Worm (Caenorhabditis elegans): ENCODE results near the gene C17H12.5.
A peak's percentile ranks its signal among the peaks of the same experiment; 100 is the strongest.

The C17H12.5 gene

DNA sequence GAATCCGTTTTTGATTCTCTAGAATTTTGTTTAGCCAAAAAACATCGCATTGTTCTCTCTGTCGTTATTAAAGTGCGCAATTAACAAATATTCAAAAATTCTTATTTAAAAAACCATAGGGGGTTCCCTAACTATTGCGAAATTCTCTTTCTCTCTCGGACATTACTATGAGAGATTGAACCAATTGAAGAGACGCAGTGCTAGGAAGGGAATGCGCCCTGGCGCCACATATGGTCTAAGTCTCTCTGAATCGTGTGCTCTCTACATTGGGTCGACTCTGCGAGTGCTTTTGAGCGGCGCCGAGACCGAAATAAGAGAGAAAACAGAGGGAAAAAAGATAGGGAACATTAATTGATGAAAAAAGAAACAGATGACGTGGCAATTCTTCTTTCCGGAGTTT, 31.6 kb downstream of the C17H12.5 start (continued):
- TF ChIP-seq nhr-77 (tag; optimal IDR thresholded peaks at IDR 0.05), result no peak
- TF ChIP-seq php-3 (GFP tag; IDR thresholded peaks at IDR 0.05), result no peak
- no peak for TF ChIP-seq Y105C5A.15 (GFP tag; IDR thresholded peaks at IDR 0.05)
- no peak for TF ChIP-seq zfp-3 (GFP tag; conservative IDR thresholded peaks at IDR 0.05)
- no peak for TF ChIP-seq spr-1 (tag; optimal IDR thresholded peaks at IDR 0.05)
- peak; percentile 12 for TF ChIP-seq ztf-7 (tag; optimal IDR thresholded peaks at IDR 0.05)
- no peak for TF ChIP-seq nhr-41 (GFP tag; IDR thresholded peaks at IDR 0.05)
- peak; percentile 49 for TF ChIP-seq dpl-1 (GFP tag; optimal IDR thresholded peaks at IDR 0.05)

DNA sequence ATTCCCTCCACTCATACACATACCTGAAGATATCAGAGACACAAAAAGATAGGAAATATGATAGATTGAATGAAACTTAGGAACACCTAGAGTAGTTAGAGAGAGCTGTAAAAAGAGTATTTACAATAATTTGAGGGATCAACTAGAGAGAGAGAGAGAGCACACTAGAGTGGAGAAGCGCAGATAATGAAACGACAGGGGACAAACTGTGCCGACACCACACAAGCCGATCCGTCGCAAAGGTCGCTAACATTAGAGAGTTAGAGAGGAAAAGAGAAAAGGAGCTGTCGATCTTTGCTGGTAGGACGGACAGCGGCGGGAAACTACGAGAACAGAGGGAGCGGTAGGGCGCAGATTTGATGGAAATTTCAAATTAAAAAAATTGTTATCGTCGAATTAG, 32.3 kb downstream of the C17H12.5 start, which contains the start of gene dyci-1:
Gene dyci-1, minus strand, starts transcription at position 122 of the 400 bp plus-strand sequence.
- no peak for TF ChIP-seq lin-39 (tag; optimal IDR thresholded peaks at IDR 0.05)
- TF ChIP-seq mxl-2 (GFP tag; conservative IDR thresholded peaks at IDR 0.05), result no peak
- TF ChIP-seq unc-39 (tag; optimal IDR thresholded peaks at IDR 0.05), result no peak
- no peak for TF ChIP-seq aly-2 (tag; optimal IDR thresholded peaks at IDR 0.05)
- TF ChIP-seq nhr-237 (tag; optimal IDR thresholded peaks at IDR 0.05), result no peak
- TF ChIP-seq F37D6.2 (tag; optimal IDR thresholded peaks at IDR 0.05), result no peak
- no peak for TF ChIP-seq T20F7.1 (GFP tag; optimal IDR thresholded peaks at IDR 0.05)
- no peak for TF ChIP-seq arid-1 (GFP tag; conservative IDR thresholded peaks at IDR 0.05)
- no peak for TF ChIP-seq nhr-42 (GFP tag; IDR thresholded peaks at IDR 0.05)
- TF ChIP-seq ceh-44 (GFP tag; IDR thresholded peaks at IDR 0.05), result no peak
- no peak for TF ChIP-seq snpc-1.2 (GFP tag; IDR thresholded peaks at IDR 0.05)
- no peak for TF ChIP-seq unc-130 (GFP tag; optimal IDR thresholded peaks at IDR 0.05)
- TF ChIP-seq snpc-4 (tag; optimal IDR thresholded peaks at IDR 0.05), result no peak
- TF ChIP-seq nhr-28 (tag; optimal IDR thresholded peaks at IDR 0.05), result peak; percentile 50
- TF ChIP-seq hlh-11 (tag; optimal IDR thresholded peaks at IDR 0.05), result peak; percentile 59
- TF ChIP-seq ama-1 (optimal IDR thresholded peaks at IDR 0.05), result no peak
- no peak for TF ChIP-seq lim-7 (GFP tag; IDR thresholded peaks at IDR 0.05)
- peak; percentile 51 for TF ChIP-seq nhr-6 (tag; optimal IDR thresholded peaks at IDR 0.05)
- TF ChIP-seq php-3 (GFP tag; IDR thresholded peaks at IDR 0.05), result no peak
- TF ChIP-seq F26F4.8 (GFP tag; conservative IDR thresholded peaks at IDR 0.05), result no peak
- no peak for TF ChIP-seq Y105C5A.15 (GFP tag; IDR thresholded peaks at IDR 0.05)
- no peak for TF ChIP-seq ceh-28 (tag; optimal IDR thresholded peaks at IDR 0.05)
- peak; percentile 61 for TF ChIP-seq dve-1 (tag; optimal IDR thresholded peaks at IDR 0.05; ENCODE audit: insufficient read depth)
- no peak for TF ChIP-seq ceh-82 (tag; optimal IDR thresholded peaks at IDR 0.05)
- no peak for TF ChIP-seq jun-1 (tag; optimal IDR thresholded peaks at IDR 0.05)
- TF ChIP-seq madf-9 (GFP tag; conservative IDR thresholded peaks at IDR 0.05), result no peak
- TF ChIP-seq set-16 (GFP tag; IDR thresholded peaks at IDR 0.05), result no peak
- no peak for TF ChIP-seq ztf-7 (tag; optimal IDR thresholded peaks at IDR 0.05)
- TF ChIP-seq dpl-1 (GFP tag; optimal IDR thresholded peaks at IDR 0.05), result no peak
- no peak for TF ChIP-seq zfp-2 (tag; optimal IDR thresholded peaks at IDR 0.05)
- TF ChIP-seq fos-1 (tag; optimal IDR thresholded peaks at IDR 0.05), result no peak
- no peak for TF ChIP-seq tra-1 (GFP tag; IDR thresholded peaks at IDR 0.05)
- peak; percentile 4 for TF ChIP-seq nhr-11 (tag; optimal IDR thresholded peaks at IDR 0.05)
- no peak for TF ChIP-seq nhr-41 (GFP tag; IDR thresholded peaks at IDR 0.05)
- TF ChIP-seq ceh-62 (tag; optimal IDR thresholded peaks at IDR 0.05), result no peak
- no peak for TF ChIP-seq nhr-77 (tag; optimal IDR thresholded peaks at IDR 0.05)
- TF ChIP-seq nhr-10 (tag; optimal IDR thresholded peaks at IDR 0.05), result no peak
- TF ChIP-seq gei-8 (GFP tag; optimal IDR thresholded peaks at IDR 0.05), result no peak
- TF ChIP-seq ZK337.2 (GFP tag; IDR thresholded peaks at IDR 0.05), result no peak
- TF ChIP-seq lin-13 (GFP tag; optimal IDR thresholded peaks at IDR 0.05), result no peak
- TF ChIP-seq ces-1 (GFP tag; optimal IDR thresholded peaks at IDR 0.05), result no peak
- no peak for TF ChIP-seq sdz-12 (GFP tag; optimal IDR thresholded peaks at IDR 0.05)
- no peak for TF ChIP-seq daf-19 (GFP tag; conservative IDR thresholded peaks at IDR 0.05)
- TF ChIP-seq lsy-2 (tag; optimal IDR thresholded peaks at IDR 0.05), result no peak
- no peak for TF ChIP-seq zag-1 (tag; optimal IDR thresholded peaks at IDR 0.05)
- no peak for TF ChIP-seq spr-1 (tag; optimal IDR thresholded peaks at IDR 0.05)
- TF ChIP-seq cey-2 (tag; optimal IDR thresholded peaks at IDR 0.05; ENCODE audit: borderline replicate concordance, insufficient read depth), result no peak
- no peak for TF ChIP-seq F44E2.7 (GFP tag; IDR thresholded peaks at IDR 0.05)
- TF ChIP-seq F49E8.2 (tag; optimal IDR thresholded peaks at IDR 0.05; ENCODE audit: borderline replicate concordance), result no peak
